Worm (Caenorhabditis elegans) whole organism, young adult: Measurements from ENCODE around the gene F46B6.5.

ENCODE experiments used
- B0019.2 ChIP-seq: fragments of 200-800 bp; sonication (Bioruptor generic); conservative IDR thresholded peaks from 2 replicates; pipeline ENCODE4 v1.3.6; 2022; ENCODE audit warnings: missing genetic modification reagents, missing genetic modification characterization, missing compliant biosample characterization
- C17E4.6 ChIP-seq: fragments of 200-800 bp; sonication (Bioruptor generic); IDR thresholded peaks from 2 replicates; pipeline ENCODE4 v1.3.6; 2022; ENCODE audit warnings: missing genetic modification reagents, missing genetic modification characterization, missing compliant biosample characterization
- D2030.7 ChIP-seq: fragments of 200-800 bp; sonication (Bioruptor generic); IDR thresholded peaks from 2 replicates; pipeline ENCODE4 v1.3.6; 2022; ENCODE audit warnings: missing genetic modification reagents, missing genetic modification characterization, missing compliant biosample characterization
- F23B12.7 ChIP-seq: sonication (generic microtip); optimal IDR thresholded peaks from 2 replicates; lab custom pipeline; 2017; ENCODE audit warnings: missing genetic modification characterization, mild to moderate bottlenecking, missing compliant biosample characterization, antibody characterized with exemption, moderate library complexity; ENCODE audit not compliant: insufficient read depth
- F52B5.7 ChIP-seq: sonication (generic microtip); optimal IDR thresholded peaks from 2 replicates; lab custom pipeline; 2016; ENCODE audit warnings: mild to moderate bottlenecking, missing genetic modification characterization, missing compliant biosample characterization
- T26A5.8 ChIP-seq: sonication (generic microtip); optimal IDR thresholded peaks from 2 replicates; lab custom pipeline; 2016; ENCODE audit warnings: missing genetic modification characterization, missing compliant biosample characterization
- Y53G8AR.9 ChIP-seq: fragments of 200-800 bp; sonication (Bioruptor generic); conservative IDR thresholded peaks from 2 replicates; pipeline ENCODE4 v1.3.6; 2022; ENCODE audit warnings: missing genetic modification reagents, missing genetic modification characterization, missing compliant biosample characterization
- Y56A3A.18 ChIP-seq: fragments of 200-800 bp; sonication (Bioruptor generic); IDR thresholded peaks from 2 replicates; pipeline ENCODE4 v1.3.6; 2022; ENCODE audit warnings: missing genetic modification reagents, missing genetic modification characterization, missing compliant biosample characterization
- Y95B8A.8 ChIP-seq: fragments of 200-800 bp; sonication (Bioruptor generic); IDR thresholded peaks from 2 replicates; pipeline ENCODE4 v1.3.6; 2022; ENCODE audit warnings: missing genetic modification reagents, missing genetic modification characterization, missing compliant biosample characterization
- ZK185.1 ChIP-seq: sonication (generic microtip); optimal IDR thresholded peaks from 2 replicates; lab custom pipeline; 2016; ENCODE audit warnings: mild to moderate bottlenecking, missing genetic modification characterization, missing compliant biosample characterization; ENCODE audit not compliant: poor library complexity, severe bottlenecking
- akir-1 ChIP-seq: fragments of 200-800 bp; sonication (Bioruptor generic); optimal IDR thresholded peaks from 2 replicates; lab custom pipeline; 2018; ENCODE audit warnings: mild to moderate bottlenecking, missing genetic modification characterization, moderate library complexity, missing compliant biosample characterization
- aptf-3 ChIP-seq: fragments of 200-800 bp; sonication (Bioruptor generic); IDR thresholded peaks from 2 replicates; pipeline ENCODE4 v1.3.6; 2022; ENCODE audit warnings: missing genetic modification characterization, missing compliant biosample characterization
- athp-1 ChIP-seq: sonication (generic microtip); optimal IDR thresholded peaks from 2 replicates; lab custom pipeline; 2017; ENCODE audit warnings: mild to moderate bottlenecking, missing genetic modification characterization, missing compliant biosample characterization
- attf-3 ChIP-seq: fragments of 200-800 bp; sonication (Bioruptor generic); conservative IDR thresholded peaks from 2 replicates; pipeline ENCODE4 v1.3.6; 2022; ENCODE audit warnings: missing genetic modification reagents, missing genetic modification characterization, missing compliant biosample characterization
- bed-1 ChIP-seq: fragments of 200-800 bp; sonication (Bioruptor generic); IDR thresholded peaks from 2 replicates; pipeline ENCODE4 v1.3.6; 2022; ENCODE audit warnings: missing genetic modification reagents, missing genetic modification characterization, missing compliant biosample characterization
- ccch-3 ChIP-seq: fragments of 200-800 bp; sonication (Bioruptor generic); optimal IDR thresholded peaks from 2 replicates; lab custom pipeline; 2018; ENCODE audit warnings: mild to moderate bottlenecking, missing genetic modification characterization, missing compliant biosample characterization
- ceh-40 ChIP-seq: fragments of 200-800 bp; sonication (Bioruptor generic); IDR thresholded peaks from 2 replicates; pipeline ENCODE4 v1.3.6; 2022; ENCODE audit warnings: missing genetic modification characterization, missing compliant biosample characterization
- ceh-91 ChIP-seq: fragments of 200-800 bp; sonication (Bioruptor generic); IDR thresholded peaks from 2 replicates; pipeline ENCODE4 v1.3.6; 2022; ENCODE audit warnings: missing genetic modification reagents, missing genetic modification characterization, missing compliant biosample characterization
- chd-7 ChIP-seq: sonication (generic microtip); optimal IDR thresholded peaks from 2 replicates; lab custom pipeline; 2016; ENCODE audit warnings: mild to moderate bottlenecking, missing genetic modification characterization, moderate library complexity, missing compliant biosample characterization
- die-1 ChIP-seq: sonication (generic microtip); optimal IDR thresholded peaks from 2 replicates; lab custom pipeline; 2016; ENCODE audit warnings: missing genotype, mild to moderate bottlenecking, missing genetic modification characterization, missing compliant biosample characterization
- dox-1 ChIP-seq: fragments of 200-800 bp; sonication (Bioruptor generic); IDR thresholded peaks from 2 replicates; pipeline ENCODE4 v1.3.6; 2022; ENCODE audit warnings: missing genetic modification reagents, missing genetic modification characterization, missing compliant biosample characterization
- egl-18 ChIP-seq: fragments of 200-800 bp; sonication (Bioruptor generic); IDR thresholded peaks from 2 replicates; pipeline ENCODE4 v1.3.6; 2022; ENCODE audit warnings: missing genetic modification reagents, missing genetic modification characterization, missing compliant biosample characterization
- egl-44 ChIP-seq: fragments of 200-800 bp; sonication (Bioruptor generic); IDR thresholded peaks from 2 replicates; pipeline ENCODE4 v1.3.6; 2022; ENCODE audit warnings: missing genetic modification reagents, missing genetic modification characterization, missing compliant biosample characterization
- him-1 ChIP-seq: sonication (generic microtip); optimal IDR thresholded peaks from 2 replicates; lab custom pipeline; 2016; ENCODE audit warnings: missing genotype, missing genetic modification reagents, missing genetic modification characterization, missing compliant biosample characterization
- hlh-12 ChIP-seq: sonication (generic microtip); optimal IDR thresholded peaks from 2 replicates; lab custom pipeline; 2016; ENCODE audit warnings: missing genetic modification characterization, missing compliant biosample characterization
- hmg-1.2 ChIP-seq: fragments of 200-800 bp; sonication (Bioruptor generic); IDR thresholded peaks from 2 replicates; pipeline ENCODE4 v1.3.6; 2022; ENCODE audit warnings: missing genetic modification reagents, missing genetic modification characterization, missing compliant biosample characterization
- hmg-20 ChIP-seq: fragments of 200-800 bp; sonication (Bioruptor generic); IDR thresholded peaks from 2 replicates; pipeline ENCODE4 v1.3.6; 2022; ENCODE audit warnings: missing genetic modification reagents, missing genetic modification characterization, missing compliant biosample characterization
- lin-35 ChIP-seq, 3 experiments: fragments of 150-350 bp in 2 of 3; sonication (generic microtip) in 1 of 3; optimal IDR thresholded peaks; 2 replicates each; lab custom pipeline; 2014 to 2018; ENCODE audit warnings: missing biosample characterization in 3 of 3, missing genetic modification characterization in 3 of 3, missing genetic modification reagents in 3 of 3
- lsl-1 ChIP-seq: fragments of 200-800 bp; sonication (Bioruptor generic); optimal IDR thresholded peaks from 2 replicates; lab custom pipeline; 2018; ENCODE audit warnings: mild to moderate bottlenecking, missing genetic modification characterization, moderate library complexity, missing compliant biosample characterization
- madf-10 ChIP-seq: sonication (generic microtip); optimal IDR thresholded peaks from 2 replicates; lab custom pipeline; 2016; ENCODE audit warnings: mild to moderate bottlenecking, missing genetic modification characterization, missing compliant biosample characterization
- madf-6 ChIP-seq: fragments of 200-800 bp; sonication (Bioruptor generic); IDR thresholded peaks from 2 replicates; pipeline ENCODE4 v1.3.6; 2022; ENCODE audit warnings: missing genetic modification reagents, missing genetic modification characterization, missing compliant biosample characterization
- nfya-2 ChIP-seq: fragments of 200-800 bp; sonication (Bioruptor generic); IDR thresholded peaks from 2 replicates; pipeline ENCODE4 v1.3.6; 2022; ENCODE audit warnings: missing genetic modification reagents, missing genetic modification characterization, missing compliant biosample characterization
- nfyb-1 ChIP-seq: fragments of 200-800 bp; sonication (Bioruptor generic); IDR thresholded peaks from 2 replicates; pipeline ENCODE4 v1.3.6; 2022; ENCODE audit warnings: missing genetic modification reagents, missing genetic modification characterization, missing compliant biosample characterization
- nhr-179 ChIP-seq: sonication (generic microtip); optimal IDR thresholded peaks from 2 replicates; lab custom pipeline; 2016; ENCODE audit warnings: mild to moderate bottlenecking, missing genetic modification characterization, missing compliant biosample characterization
- nhr-80 ChIP-seq: sonication (generic microtip); optimal IDR thresholded peaks from 2 replicates; lab custom pipeline; 2016; ENCODE audit warnings: missing genetic modification characterization, missing compliant biosample characterization
- sdz-38 ChIP-seq: sonication (generic microtip); optimal IDR thresholded peaks from 2 replicates; lab custom pipeline; 2016; ENCODE audit warnings: missing genotype, missing genetic modification characterization, missing compliant biosample characterization
- snpc-1.1 ChIP-seq: sonication (generic microtip); optimal IDR thresholded peaks from 2 replicates; lab custom pipeline; 2017; ENCODE audit warnings: missing genetic modification characterization, mild to moderate bottlenecking, missing compliant biosample characterization, antibody characterized with exemption, moderate library complexity, missing genotype, missing genetic modification reagents; ENCODE audit not compliant: insufficient read depth
- snpc-3.4 ChIP-seq: sonication (generic microtip); optimal IDR thresholded peaks from 2 replicates; lab custom pipeline; 2017; ENCODE audit warnings: missing genetic modification characterization, mild to moderate bottlenecking, missing compliant biosample characterization, antibody characterized with exemption, moderate library complexity, missing genotype, missing genetic modification reagents
- somi-1 ChIP-seq: fragments of 200-800 bp; sonication (Bioruptor generic); optimal IDR thresholded peaks from 2 replicates; lab custom pipeline; 2018; ENCODE audit warnings: mild to moderate bottlenecking, missing genetic modification characterization, missing compliant biosample characterization
- tlf-1 ChIP-seq: fragments of 200-800 bp; sonication (Bioruptor generic); optimal IDR thresholded peaks from 2 replicates; lab custom pipeline; 2018; ENCODE audit warnings: mild to moderate bottlenecking, missing genetic modification characterization, missing compliant biosample characterization
- unc-130 ChIP-seq: sonication (generic microtip); optimal IDR thresholded peaks from 2 replicates; lab custom pipeline; 2016; ENCODE audit warnings: missing genetic modification reagents, missing genetic modification characterization, missing compliant biosample characterization
- xnd-1 ChIP-seq: sonication (generic microtip); optimal IDR thresholded peaks from 2 replicates; lab custom pipeline; 2016; ENCODE audit warnings: missing genotype, missing genetic modification reagents, missing genetic modification characterization, missing compliant biosample characterization
- ztf-25 ChIP-seq: fragments of 200-800 bp; sonication (Bioruptor generic); IDR thresholded peaks from 2 replicates; pipeline ENCODE4 v1.3.6; 2022; ENCODE audit warnings: missing genetic modification reagents, missing genetic modification characterization, missing compliant biosample characterization

The F46B6.5 gene

DNA sequence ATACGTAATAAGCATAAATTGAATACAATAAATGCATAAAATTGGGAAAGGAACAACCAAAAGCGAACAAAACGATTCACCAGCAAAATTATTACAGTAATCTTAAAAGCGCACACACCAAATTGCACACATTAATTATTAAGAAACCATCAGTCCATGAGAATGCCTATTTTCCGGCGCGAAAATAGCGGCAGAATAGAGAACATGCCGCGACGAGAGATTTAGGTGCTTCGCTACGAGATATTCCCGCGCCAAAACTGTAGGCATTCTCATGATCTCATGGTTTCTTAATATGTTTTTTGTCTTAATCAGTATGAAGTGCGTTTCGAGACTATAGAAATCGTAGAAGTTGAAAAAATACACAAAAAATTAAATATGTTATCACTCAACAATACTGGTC is 1.3 kb upstream of the F46B6.5 start (continued):
- no peak for TF ChIP-seq lin-35 (GFP tag; optimal IDR thresholded peaks at IDR 0.05; lab: Kevin White, UChicago)
- TF ChIP-seq nfyb-1 (GFP tag; lab: Robert Waterston, UW): no peak
- no peak for TF ChIP-seq ccch-3 (GFP tag; lab: Kevin White, UChicago)
- TF ChIP-seq Y56A3A.18 (GFP tag; lab: Robert Waterston, UW): no peak
- TF ChIP-seq egl-44 (GFP tag; lab: Robert Waterston, UW): no peak
- no peak for TF ChIP-seq F23B12.7 (tag; lab: Kevin White, UChicago)
- peak; percentile 45 for TF ChIP-seq lsl-1 (GFP tag; lab: Kevin White, UChicago)
- TF ChIP-seq dox-1: no peak
- TF ChIP-seq egl-18: no peak
- TF ChIP-seq die-1 (tag; lab: Kevin White, UChicago): no peak
- TF ChIP-seq xnd-1 (tag; lab: Kevin White, UChicago): peak; percentile 49
- no peak for TF ChIP-seq athp-1 (tag; lab: Kevin White, UChicago)
- TF ChIP-seq somi-1 (GFP tag; lab: Kevin White, UChicago): no peak
- no peak for TF ChIP-seq D2030.7 (GFP tag; lab: Robert Waterston, UW)
- no peak for TF ChIP-seq unc-130 (GFP tag; lab: Kevin White, UChicago)
- no peak for TF ChIP-seq F52B5.7 (tag; lab: Kevin White, UChicago)
- no peak for TF ChIP-seq hlh-12 (tag; lab: Kevin White, UChicago)
- TF ChIP-seq nhr-80 (tag; lab: Kevin White, UChicago): no peak
- no peak for TF ChIP-seq Y53G8AR.9 (GFP tag; lab: Robert Waterston, UW)
- TF ChIP-seq aptf-3 (GFP tag; lab: Robert Waterston, UW): no peak
- TF ChIP-seq nfya-2 (GFP tag; lab: Robert Waterston, UW): no peak
- no peak for TF ChIP-seq bed-1 (GFP tag; lab: Robert Waterston, UW)
- TF ChIP-seq chd-7 (tag; lab: Kevin White, UChicago): no peak
- no peak for TF ChIP-seq C17E4.6 (GFP tag; lab: Robert Waterston, UW)
- TF ChIP-seq him-1 (tag; lab: Kevin White, UChicago): no peak
- no peak for TF ChIP-seq sdz-38
- no peak for TF ChIP-seq Y95B8A.8 (GFP tag; lab: Robert Waterston, UW)
- TF ChIP-seq B0019.2 (GFP tag; lab: Robert Waterston, UW): no peak
- TF ChIP-seq madf-10: no peak
- TF ChIP-seq madf-6 (GFP tag; lab: Robert Waterston, UW): peak; percentile 82
- no peak for TF ChIP-seq ztf-25 (GFP tag; lab: Robert Waterston, UW)
- TF ChIP-seq ZK185.1 (tag; lab: Kevin White, UChicago): no peak
- no peak for TF ChIP-seq hmg-1.2 (GFP tag; lab: Robert Waterston, UW)
- TF ChIP-seq attf-3 (GFP tag; lab: Robert Waterston, UW): no peak
- TF ChIP-seq snpc-3.4 (tag; lab: Kevin White, UChicago): no peak
- TF ChIP-seq hmg-20 (GFP tag; lab: Robert Waterston, UW): no peak
- no peak for TF ChIP-seq akir-1
- no peak for TF ChIP-seq snpc-1.1 (tag; lab: Kevin White, UChicago)
- TF ChIP-seq ceh-91 (GFP tag; lab: Robert Waterston, UW): peak; percentile 50; the same call in 1 of the 2 replicates
- no peak for TF ChIP-seq ceh-40 (GFP tag; lab: Robert Waterston, UW)
- no peak for TF ChIP-seq tlf-1 (GFP tag; lab: Kevin White, UChicago)
- no peak for TF ChIP-seq T26A5.8 (tag; lab: Kevin White, UChicago)
- no peak for TF ChIP-seq nhr-179 (tag; lab: Kevin White, UChicago)
